Fruit fly (Drosophila melanogaster) whole organism, pupa: ENCODE measurements around the gene CG4042.

Experiments
- CG10348 ChIP-seq: fragments of 200-800 bp; sonication (Bioruptor generic); IDR thresholded peaks from 2 replicates; pipeline ENCODE4 v1.3.6; 2022; ENCODE audit warnings: missing biosample characterization, missing genetic modification characterization
- CG13204 ChIP-seq: fragments of 200-800 bp; sonication (Bioruptor generic); optimal IDR thresholded peaks from 2 replicates; lab custom pipeline; 2018; ENCODE audit warnings: missing biosample characterization, mild to moderate bottlenecking, missing genetic modification characterization, moderate library complexity
- CG14655 ChIP-seq: fragments of 200-800 bp; sonication (Bioruptor generic); optimal IDR thresholded peaks from 3 replicates; lab custom pipeline; 2017; ENCODE audit warnings: mild to moderate bottlenecking, missing biosample characterization, missing genetic modification reagents, missing genetic modification characterization
- CG32121 ChIP-seq: fragments of 200-800 bp; sonication (Bioruptor generic); IDR thresholded peaks from 2 replicates; pipeline ENCODE4 v1.3.6; 2022; ENCODE audit warnings: missing biosample characterization, missing genetic modification characterization
- CG34367 ChIP-seq: fragments of 200-800 bp; sonication (Bioruptor generic); optimal IDR thresholded peaks from 2 replicates; lab custom pipeline; 2018; ENCODE audit warnings: missing biosample characterization, mild to moderate bottlenecking, missing genetic modification characterization
- CG4496 ChIP-seq: fragments of 200-800 bp; sonication (Bioruptor generic); IDR thresholded peaks from 3 replicates; pipeline ENCODE4 v1.3.6; 2022; ENCODE audit warnings: missing biosample characterization, missing genetic modification characterization
- CG8159 ChIP-seq: fragments of 200-800 bp; sonication (Bioruptor generic); optimal IDR thresholded peaks from 3 replicates; lab custom pipeline; 2018; ENCODE audit warnings: missing biosample characterization, mild to moderate bottlenecking, missing genetic modification characterization, moderate library complexity
- EcR ChIP-seq: fragments of 200-800 bp; sonication (Bioruptor generic); optimal IDR thresholded peaks from 3 replicates; lab custom pipeline; 2019; ENCODE audit warnings: missing biosample characterization, missing genetic modification characterization, mild to moderate bottlenecking, moderate library complexity, missing genetic modification reagents
- Pif1A ChIP-seq: fragments of 200-800 bp; sonication (Bioruptor generic); optimal IDR thresholded peaks from 3 replicates; lab custom pipeline; 2016; ENCODE audit warnings: missing biosample characterization, missing genetic modification characterization
- Pif1B ChIP-seq: fragments of 200-800 bp; sonication (Bioruptor generic); optimal IDR thresholded peaks from 3 replicates; lab custom pipeline; 2016; ENCODE audit warnings: missing biosample characterization, missing genetic modification characterization
- Snoo ChIP-seq: fragments of 200-800 bp; sonication (Bioruptor generic); optimal IDR thresholded peaks from 3 replicates; lab custom pipeline; 2017; ENCODE audit warnings: missing biosample characterization, mild to moderate bottlenecking, missing genetic modification characterization, inconsistent platforms
- gl ChIP-seq: fragments of 200-800 bp; sonication (Bioruptor generic); optimal IDR thresholded peaks from 2 replicates; lab custom pipeline; 2018; ENCODE audit warnings: missing biosample characterization, mild to moderate bottlenecking, missing genetic modification characterization

dm6 chr3L:20796757-20797156, 25.4 kb upstream of the CG4042 start:
- TF ChIP-seq Pif1B (no peak), EcR (GFP tag; lab: Kevin White, UChicago) (no peak), CG34367 (tag; lab: Kevin White, UChicago) (no peak), CG14655 (GFP tag; lab: Kevin White, UChicago) (no peak), CG4496 (GFP tag; lab: Robert Waterston, UW) (no peak), Snoo (tag; lab: Kevin White, UChicago) (no peak), CG32121 (GFP tag; lab: Robert Waterston, UW) (no peak), CG10348 (no peak), gl (tag; lab: Kevin White, UChicago) (no peak), CG8159 (tag; lab: Kevin White, UChicago) (no peak), Pif1A (GFP tag; lab: Kevin White, UChicago) (no peak), CG13204 (GFP tag; lab: Kevin White, UChicago) (no peak)
